Fruit fly (Drosophila melanogaster) whole organism, embryonic: ENCODE results near the gene CG13384.

Experiments used
- Atf-2 ChIP-seq: fragments of 200-800 bp; sonication (Bioruptor generic); optimal IDR thresholded peaks from 2 replicates; lab custom pipeline; 2016; ENCODE audit warnings: missing biosample characterization, missing genetic modification characterization
- CG10321 ChIP-seq: fragments of 200-800 bp; sonication (Bioruptor generic); IDR thresholded peaks from 2 replicates; pipeline ENCODE4 v1.3.6; 2022; ENCODE audit warnings: missing biosample characterization, missing genetic modification characterization
- CG12071 ChIP-seq: fragments of 200-800 bp; sonication (Bioruptor generic); optimal IDR thresholded peaks from 3 replicates; lab custom pipeline; 2018; ENCODE audit warnings: missing biosample characterization, mild to moderate bottlenecking, missing genetic modification characterization
- CG12769 ChIP-seq: fragments of 200-800 bp; sonication (Bioruptor generic); optimal IDR thresholded peaks from 2 replicates; lab custom pipeline; 2019; ENCODE audit warnings: missing biosample characterization, mild to moderate bottlenecking, missing genetic modification characterization, moderate library complexity
- CG13624 ChIP-seq: fragments of 200-800 bp; sonication (Bioruptor generic); optimal IDR thresholded peaks from 2 replicates; lab custom pipeline; 2016; ENCODE audit warnings: missing biosample characterization, missing genetic modification characterization
- CG14710 ChIP-seq: fragments of 200-800 bp; sonication (Bioruptor generic); optimal IDR thresholded peaks from 3 replicates; lab custom pipeline; 2019; ENCODE audit warnings: missing biosample characterization, mild to moderate bottlenecking, missing genetic modification characterization, moderate library complexity
- CG15479 ChIP-seq: fragments of 200-800 bp; sonication (Bioruptor generic); optimal IDR thresholded peaks from 3 replicates; lab custom pipeline; 2019; ENCODE audit warnings: missing biosample characterization, mild to moderate bottlenecking, missing genetic modification characterization, moderate library complexity
- CG15514 ChIP-seq: fragments of 200-800 bp; sonication (Bioruptor generic); optimal IDR thresholded peaks from 3 replicates; lab custom pipeline; 2017; ENCODE audit warnings: missing biosample characterization, missing genetic modification characterization, mild to moderate bottlenecking, moderate library complexity, missing genetic modification reagents
- CG15601 ChIP-seq: fragments of 200-800 bp; sonication (Bioruptor generic); optimal IDR thresholded peaks from 3 replicates; lab custom pipeline; 2019; ENCODE audit warnings: missing biosample characterization, mild to moderate bottlenecking, missing genetic modification characterization, moderate library complexity
- CG1603 ChIP-seq: fragments of 200-800 bp; sonication (Bioruptor generic); optimal IDR thresholded peaks from 2 replicates; lab custom pipeline; 2019; ENCODE audit warnings: missing biosample characterization, mild to moderate bottlenecking, missing genetic modification characterization, moderate library complexity
- CG17186 ChIP-seq: fragments of 200-800 bp; sonication (Bioruptor generic); optimal IDR thresholded peaks from 3 replicates; lab custom pipeline; 2017; ENCODE audit warnings: missing biosample characterization, missing genetic modification reagents, missing genetic modification characterization
- CG17328 ChIP-seq: fragments of 200-800 bp; sonication (Bioruptor generic); IDR thresholded peaks from 2 replicates; pipeline ENCODE4 v1.3.6; 2022; ENCODE audit warnings: missing biosample characterization, missing genetic modification characterization
- CG18599 ChIP-seq: fragments of 200-800 bp; sonication (Bioruptor generic); optimal IDR thresholded peaks from 3 replicates; lab custom pipeline; 2017; ENCODE audit warnings: missing biosample characterization, missing genetic modification characterization, mild to moderate bottlenecking, moderate library complexity, missing genetic modification reagents
- CG18764 ChIP-seq: fragments of 200-800 bp; sonication (Bioruptor generic); optimal IDR thresholded peaks from 3 replicates; lab custom pipeline; 2016; ENCODE audit warnings: missing biosample characterization, missing genetic modification characterization
- CG2678 ChIP-seq: fragments of 200-800 bp; sonication (Bioruptor generic); optimal IDR thresholded peaks from 3 replicates; lab custom pipeline; 2019; ENCODE audit warnings: missing biosample characterization, mild to moderate bottlenecking, missing genetic modification characterization, moderate library complexity
- CG30020 ChIP-seq: fragments of 200-800 bp; optimal IDR thresholded peaks from 2 replicates; lab custom pipeline; 2019; ENCODE audit warnings: missing biosample characterization, mild to moderate bottlenecking, missing genetic modification characterization, moderate library complexity
- CG30403 ChIP-seq: fragments of 200-800 bp; sonication (Bioruptor generic); optimal IDR thresholded peaks from 3 replicates; lab custom pipeline; 2016; ENCODE audit warnings: missing biosample characterization, missing genetic modification characterization
- CG3995 ChIP-seq: fragments of 200-800 bp; sonication (Bioruptor generic); optimal IDR thresholded peaks from 3 replicates; lab custom pipeline; 2016; ENCODE audit warnings: missing biosample characterization, missing genetic modification characterization
- CG6791 ChIP-seq: fragments of 200-800 bp; sonication (Bioruptor generic); IDR thresholded peaks from 3 replicates; pipeline ENCODE4 v1.3.6; 2022; ENCODE audit warnings: missing biosample characterization, missing genetic modification characterization; ENCODE audit not compliant: partially characterized antibody
- CG6813 ChIP-seq: fragments of 200-800 bp; sonication (Bioruptor generic); optimal IDR thresholded peaks from 2 replicates; lab custom pipeline; 2017; ENCODE audit warnings: missing biosample characterization, missing genetic modification characterization, mild to moderate bottlenecking, moderate library complexity, missing genetic modification reagents
- CG8765 ChIP-seq: fragments of 200-800 bp; sonication (Bioruptor generic); IDR thresholded peaks from 2 replicates; pipeline ENCODE4 v1.3.6; 2022; ENCODE audit warnings: missing biosample characterization, missing genetic modification characterization
- CG9817 ChIP-seq: fragments of 200-800 bp; sonication (Bioruptor generic); optimal IDR thresholded peaks from 2 replicates; lab custom pipeline; 2018; ENCODE audit warnings: missing biosample characterization, mild to moderate bottlenecking, missing genetic modification characterization, moderate library complexity
- D ChIP-seq, 2 experiments: fragments of 200-800 bp in 1 of 2; fragments of >200 bp in 1 of 2; sonication (Bioruptor generic) in 1 of 2; optimal IDR thresholded peaks; 2 replicates in 1 of 2; 3 replicates in 1 of 2; lab custom pipeline; 2017; ENCODE audit warnings: mild to moderate bottlenecking in 1 of 2, missing biosample characterization in 1 of 2, missing genetic modification characterization in 1 of 2, missing genetic modification reagents in 1 of 2
- Deaf1 ChIP-seq: fragments of 200-800 bp; optimal IDR thresholded peaks from 3 replicates; lab custom pipeline; 2019; ENCODE audit warnings: missing biosample characterization, mild to moderate bottlenecking, missing genetic modification characterization, moderate library complexity
- Dref ChIP-seq: fragments of 200-800 bp; sonication (Bioruptor generic); IDR thresholded peaks from 2 replicates; pipeline ENCODE4 v1.3.6; 2022; ENCODE audit warnings: missing biosample characterization, missing genetic modification characterization
- E2f2 ChIP-seq: fragments of 200-800 bp; sonication (Bioruptor generic); IDR thresholded peaks from 2 replicates; pipeline ENCODE4 v1.3.6; 2022; ENCODE audit warnings: missing biosample characterization, missing genetic modification characterization
- HLH4C ChIP-seq: fragments of 200-800 bp; sonication (Bioruptor generic); IDR thresholded peaks from 3 replicates; pipeline ENCODE4 v1.3.6; 2022; ENCODE audit warnings: missing biosample characterization, missing genetic modification characterization; ENCODE audit not compliant: partially characterized antibody
- Hmr ChIP-seq: fragments of 200-800 bp; sonication (Bioruptor generic); optimal IDR thresholded peaks from 3 replicates; lab custom pipeline; 2017; ENCODE audit warnings: mild to moderate bottlenecking, missing biosample characterization, missing genetic modification reagents, missing genetic modification characterization
- Hsf ChIP-seq: fragments of 200-800 bp; sonication (Bioruptor generic); optimal IDR thresholded peaks from 3 replicates; lab custom pipeline; 2016; ENCODE audit warnings: missing biosample characterization, missing genetic modification characterization
- Nf-YC ChIP-seq: fragments of 200-800 bp; optimal IDR thresholded peaks from 3 replicates; lab custom pipeline; 2019; ENCODE audit warnings: missing biosample characterization, mild to moderate bottlenecking, missing genetic modification characterization, moderate library complexity
- Oli ChIP-seq: fragments of 200-800 bp; sonication (Bioruptor generic); optimal IDR thresholded peaks from 2 replicates; lab custom pipeline; 2018; ENCODE audit warnings: missing biosample characterization, mild to moderate bottlenecking, missing genetic modification characterization, moderate library complexity
- amos ChIP-seq: fragments of 200-800 bp; sonication (Bioruptor generic); IDR thresholded peaks from 2 replicates; pipeline ENCODE4 v1.3.6; 2022; ENCODE audit warnings: missing biosample characterization, missing genetic modification characterization; ENCODE audit not compliant: partially characterized antibody
- ato ChIP-seq: fragments of 200-800 bp; sonication (Bioruptor generic); IDR thresholded peaks from 2 replicates; pipeline ENCODE4 v1.3.6; 2022; ENCODE audit warnings: missing biosample characterization, missing genetic modification characterization; ENCODE audit not compliant: partially characterized antibody
- chinmo ChIP-seq: fragments of 200-800 bp; sonication (Bioruptor generic); IDR thresholded peaks from 4 replicates; pipeline ENCODE4 v1.3.6; 2022; ENCODE audit warnings: missing biosample characterization, missing genetic modification characterization; ENCODE audit not compliant: partially characterized antibody
- ci ChIP-seq: fragments of 200-800 bp; sonication (Bioruptor generic); IDR thresholded peaks from 3 replicates; pipeline ENCODE4 v1.3.6; 2022; ENCODE audit warnings: missing biosample characterization, missing genetic modification characterization
- corto ChIP-seq: fragments of 200-800 bp; sonication (Bioruptor generic); optimal IDR thresholded peaks from 2 replicates; lab custom pipeline; 2016; ENCODE audit warnings: missing biosample characterization, mild to moderate bottlenecking, missing genetic modification characterization, moderate library complexity
- emc ChIP-seq: fragments of 200-800 bp; sonication (Bioruptor generic); optimal IDR thresholded peaks from 2 replicates; lab custom pipeline; 2016; ENCODE audit warnings: missing biosample characterization, missing genetic modification characterization
- gro ChIP-seq: fragments of 200-800 bp; sonication (Bioruptor generic); optimal IDR thresholded peaks from 2 replicates; lab custom pipeline; 2016; ENCODE audit warnings: missing biosample characterization, missing genetic modification characterization
- hb ChIP-seq: fragments of 200-800 bp; sonication (Bioruptor generic); IDR thresholded peaks from 3 replicates; pipeline ENCODE4 v1.3.6; 2022; ENCODE audit warnings: missing biosample characterization, missing genetic modification characterization; ENCODE audit not compliant: partially characterized antibody
- lbe ChIP-seq: fragments of 200-800 bp; sonication (Bioruptor generic); optimal IDR thresholded peaks from 2 replicates; lab custom pipeline; 2016; ENCODE audit warnings: missing biosample characterization, mild to moderate bottlenecking, missing genetic modification characterization
- lilli ChIP-seq: fragments of 200-800 bp; sonication (Bioruptor generic); optimal IDR thresholded peaks from 3 replicates; lab custom pipeline; 2016; ENCODE audit warnings: missing biosample characterization, missing genetic modification characterization
- nau ChIP-seq: fragments of 200-800 bp; sonication (Bioruptor generic); optimal IDR thresholded peaks from 3 replicates; lab custom pipeline; 2017; ENCODE audit warnings: missing biosample characterization, mild to moderate bottlenecking, missing genetic modification characterization, missing genetic modification reagents
- stc ChIP-seq: fragments of 200-800 bp; sonication (Bioruptor generic); IDR thresholded peaks from 2 replicates; pipeline ENCODE4 v1.3.6; 2022; ENCODE audit warnings: missing biosample characterization, missing genetic modification characterization
- tap ChIP-seq: fragments of 200-800 bp; optimal IDR thresholded peaks from 3 replicates; lab custom pipeline; 2019; ENCODE audit warnings: missing biosample characterization, mild to moderate bottlenecking, missing genetic modification characterization, moderate library complexity
- trem ChIP-seq: fragments of 200-800 bp; optimal IDR thresholded peaks from 3 replicates; lab custom pipeline; 2019; ENCODE audit warnings: missing biosample characterization, mild to moderate bottlenecking, missing genetic modification characterization, moderate library complexity
- wdn ChIP-seq: fragments of 200-800 bp; sonication (Bioruptor generic); IDR thresholded peaks from 2 replicates; pipeline ENCODE4 v1.3.6; 2022; ENCODE audit warnings: missing biosample characterization, missing genetic modification characterization
- zf30C ChIP-seq: fragments of 200-800 bp; sonication (Bioruptor generic); optimal IDR thresholded peaks from 3 replicates; lab custom pipeline; 2018; ENCODE audit warnings: missing biosample characterization, mild to moderate bottlenecking, missing genetic modification characterization

CG13384 gene

dm6 chr2L:8381508-8382036 is 2.7 kb upstream of the CG13384 start, which contains the start of gene AlaRS (continued):
- peak; percentile 53 for TF ChIP-seq trem
- TF ChIP-seq chinmo (GFP tag; lab: Robert Waterston, UW) = peak; percentile 83; the same call in 2 of the 4 replicates
- no peak for TF ChIP-seq D (optimal IDR thresholded peaks at IDR 0.05; lab: Kevin White, UChicago)
- TF ChIP-seq D (GFP tag; optimal IDR thresholded peaks at IDR 0.05; lab: Kevin White, UChicago) = peak; percentile 19
- TF ChIP-seq CG30020 (tag; lab: Kevin White, UChicago) = peak; percentile 54
- peak; percentile 56 for TF ChIP-seq CG18599
- peak; percentile 58 for TF ChIP-seq CG30403 (GFP tag; lab: Kevin White, UChicago)
- no peak for TF ChIP-seq nau (GFP tag; lab: Kevin White, UChicago)
- TF ChIP-seq tap (tag; lab: Kevin White, UChicago) = peak; percentile 4
- peak; percentile 62 for TF ChIP-seq lilli (GFP tag; lab: Kevin White, UChicago)
- TF ChIP-seq Oli (tag; lab: Kevin White, UChicago) = peak; percentile 9
- peak; percentile 70 for TF ChIP-seq lbe (GFP tag; lab: Kevin White, UChicago)
- TF ChIP-seq CG2678 (tag; lab: Kevin White, UChicago) = peak; percentile 50
- no peak for TF ChIP-seq CG9817 (tag; lab: Kevin White, UChicago)
- TF ChIP-seq CG13624 (GFP tag; lab: Kevin White, UChicago) = peak; percentile 20
- peak; percentile 13 for TF ChIP-seq CG3995 (GFP tag; lab: Kevin White, UChicago)
- peak; percentile 23; the same call in 1 of the 2 replicates for TF ChIP-seq CG17328 (GFP tag; lab: Robert Waterston, UW)
- no peak for TF ChIP-seq CG12769
- no peak for TF ChIP-seq zf30C (GFP tag; lab: Kevin White, UChicago)
- peak; percentile 40 for TF ChIP-seq Nf-YC
- TF ChIP-seq corto (GFP tag; lab: Kevin White, UChicago) = peak; percentile 50
- TF ChIP-seq CG6791 = peak; percentile 59; the same call in 2 of the 3 replicates
- TF ChIP-seq CG17186 (GFP tag; lab: Kevin White, UChicago) = no peak
- TF ChIP-seq ato = no peak
- TF ChIP-seq Dref (GFP tag; lab: Robert Waterston, UW) = peak; percentile 68
- TF ChIP-seq HLH4C (GFP tag; lab: Robert Waterston, UW) = peak; percentile 66
- TF ChIP-seq CG1603 (tag; lab: Kevin White, UChicago) = peak; percentile 28
- peak; percentile 3 for TF ChIP-seq CG6813
- TF ChIP-seq ci (GFP tag; lab: Robert Waterston, UW) = peak; percentile 40; the same call in 1 of the 3 replicates
- TF ChIP-seq gro (GFP tag; lab: Kevin White, UChicago) = peak; percentile 22
- no peak for TF ChIP-seq CG12071 (GFP tag; lab: Kevin White, UChicago)
- TF ChIP-seq hb (GFP tag; lab: Robert Waterston, UW) = peak; percentile 45; the same call in 1 of the 3 replicates
- TF ChIP-seq E2f2 (GFP tag; lab: Robert Waterston, UW) = peak; percentile 53; the same call in 1 of the 2 replicates
- no peak for TF ChIP-seq CG10321 (GFP tag; lab: Robert Waterston, UW)
- peak; percentile 30 for TF ChIP-seq Hmr
- peak; percentile 65 for TF ChIP-seq CG14710 (tag; lab: Kevin White, UChicago)
- TF ChIP-seq emc (GFP tag; lab: Kevin White, UChicago) = no peak
- TF ChIP-seq CG15601 = peak; percentile 16
- TF ChIP-seq CG18764 (GFP tag; lab: Kevin White, UChicago) = peak; percentile 7
- no peak for TF ChIP-seq wdn (GFP tag; lab: Robert Waterston, UW)
- peak; percentile 63; the same call in 1 of the 2 replicates for TF ChIP-seq amos (GFP tag; lab: Robert Waterston, UW)
- TF ChIP-seq Atf-2 (GFP tag; lab: Kevin White, UChicago) = no peak
- TF ChIP-seq CG8765 (GFP tag; lab: Robert Waterston, UW) = no peak
- peak; percentile 9 for TF ChIP-seq Deaf1 (tag; lab: Kevin White, UChicago)
- no peak for TF ChIP-seq CG15479
- 0 out of 2 replicates have a peak, but pooled peaks have one; percentile 21 for TF ChIP-seq stc
- peak; percentile 27 for TF ChIP-seq Hsf (GFP tag; lab: Kevin White, UChicago)
- peak; percentile 84 for TF ChIP-seq CG15514 (GFP tag; lab: Kevin White, UChicago)
